Fruit fly (Drosophila melanogaster) whole organism, pupa: Measurements from ENCODE around the gene CG12535.

Experiments used
- CG10348 ChIP-seq: fragments of 200-800 bp; sonication (Bioruptor generic); IDR thresholded peaks from 2 replicates; pipeline ENCODE4 v1.3.6; 2022; ENCODE audit warnings: missing biosample characterization, missing genetic modification characterization
- CG12605 ChIP-seq: fragments of 200-800 bp; sonication (Bioruptor generic); IDR thresholded peaks from 2 replicates; pipeline ENCODE4 v1.3.6; 2022; ENCODE audit warnings: missing biosample characterization, missing genetic modification characterization
- CG13204 ChIP-seq: fragments of 200-800 bp; sonication (Bioruptor generic); optimal IDR thresholded peaks from 2 replicates; lab custom pipeline; 2018; ENCODE audit warnings: missing biosample characterization, mild to moderate bottlenecking, missing genetic modification characterization, moderate library complexity
- CG14655 ChIP-seq: fragments of 200-800 bp; sonication (Bioruptor generic); optimal IDR thresholded peaks from 3 replicates; lab custom pipeline; 2017; ENCODE audit warnings: mild to moderate bottlenecking, missing biosample characterization, missing genetic modification reagents, missing genetic modification characterization
- CG15710 ChIP-seq: fragments of 200-800 bp; sonication (Bioruptor generic); optimal IDR thresholded peaks from 2 replicates; lab custom pipeline; 2018; ENCODE audit warnings: missing biosample characterization, mild to moderate bottlenecking, missing genetic modification characterization, moderate library complexity
- CG17806 ChIP-seq: fragments of 200-800 bp; sonication (Bioruptor generic); optimal IDR thresholded peaks from 2 replicates; lab custom pipeline; 2018; ENCODE audit warnings: missing biosample characterization, mild to moderate bottlenecking, missing genetic modification characterization, moderate library complexity
- CG32121 ChIP-seq: fragments of 200-800 bp; sonication (Bioruptor generic); IDR thresholded peaks from 2 replicates; pipeline ENCODE4 v1.3.6; 2022; ENCODE audit warnings: missing biosample characterization, missing genetic modification characterization
- CG34367 ChIP-seq: fragments of 200-800 bp; sonication (Bioruptor generic); optimal IDR thresholded peaks from 2 replicates; lab custom pipeline; 2018; ENCODE audit warnings: missing biosample characterization, mild to moderate bottlenecking, missing genetic modification characterization
- CG4496 ChIP-seq: fragments of 200-800 bp; sonication (Bioruptor generic); IDR thresholded peaks from 3 replicates; pipeline ENCODE4 v1.3.6; 2022; ENCODE audit warnings: missing biosample characterization, missing genetic modification characterization
- CG8159 ChIP-seq: fragments of 200-800 bp; sonication (Bioruptor generic); optimal IDR thresholded peaks from 3 replicates; lab custom pipeline; 2018; ENCODE audit warnings: missing biosample characterization, mild to moderate bottlenecking, missing genetic modification characterization, moderate library complexity
- CG8301 ChIP-seq: fragments of 200-800 bp; sonication (Bioruptor generic); optimal IDR thresholded peaks from 2 replicates; lab custom pipeline; 2018; ENCODE audit warnings: missing biosample characterization, mild to moderate bottlenecking, missing genetic modification characterization
- CG9948 ChIP-seq: fragments of 200-800 bp; sonication (Bioruptor generic); optimal IDR thresholded peaks from 2 replicates; lab custom pipeline; 2018; ENCODE audit warnings: missing biosample characterization, mild to moderate bottlenecking, missing genetic modification characterization, moderate library complexity
- D1 ChIP-seq: fragments of 200-800 bp; sonication (Bioruptor generic); optimal IDR thresholded peaks from 2 replicates; lab custom pipeline; 2018; ENCODE audit warnings: missing biosample characterization, mild to moderate bottlenecking, missing genetic modification characterization, moderate library complexity
- EcR ChIP-seq: fragments of 200-800 bp; sonication (Bioruptor generic); optimal IDR thresholded peaks from 3 replicates; lab custom pipeline; 2019; ENCODE audit warnings: missing biosample characterization, missing genetic modification characterization, mild to moderate bottlenecking, moderate library complexity, missing genetic modification reagents
- Ets98B ChIP-seq: fragments of 200-800 bp; sonication (Bioruptor generic); IDR thresholded peaks from 2 replicates; pipeline ENCODE4 v1.3.6; 2022; ENCODE audit warnings: missing biosample characterization, missing genetic modification characterization
- Pif1A ChIP-seq: fragments of 200-800 bp; sonication (Bioruptor generic); optimal IDR thresholded peaks from 3 replicates; lab custom pipeline; 2016; ENCODE audit warnings: missing biosample characterization, missing genetic modification characterization
- Pif1B ChIP-seq: fragments of 200-800 bp; sonication (Bioruptor generic); optimal IDR thresholded peaks from 3 replicates; lab custom pipeline; 2016; ENCODE audit warnings: missing biosample characterization, missing genetic modification characterization
- Snoo ChIP-seq: fragments of 200-800 bp; sonication (Bioruptor generic); optimal IDR thresholded peaks from 3 replicates; lab custom pipeline; 2017; ENCODE audit warnings: missing biosample characterization, mild to moderate bottlenecking, missing genetic modification characterization, inconsistent platforms
- fd96Ca ChIP-seq: fragments of 200-800 bp; sonication (Bioruptor generic); IDR thresholded peaks from 3 replicates; pipeline ENCODE4 v1.3.6; 2022; ENCODE audit warnings: missing biosample characterization, missing genetic modification characterization
- gl ChIP-seq: fragments of 200-800 bp; sonication (Bioruptor generic); optimal IDR thresholded peaks from 2 replicates; lab custom pipeline; 2018; ENCODE audit warnings: missing biosample characterization, mild to moderate bottlenecking, missing genetic modification characterization
- rn ChIP-seq: fragments of 200-800 bp; sonication (Bioruptor generic); IDR thresholded peaks from 2 replicates; pipeline ENCODE4 v1.3.6; 2022; ENCODE audit warnings: missing biosample characterization, missing genetic modification characterization

Gene CG12535

dm6 chrX:3350982-3351381 lies 97.8 kb downstream of the CG12535 start:
- TF ChIP-seq CG15710 (no peak), CG4496 (GFP tag; lab: Robert Waterston, UW) (peak; percentile 31; the same call in 1 of the 3 replicates), CG8159 (tag; lab: Kevin White, UChicago) (peak; percentile 22), Ets98B (GFP tag; lab: Robert Waterston, UW) (no peak), CG9948 (tag; lab: Kevin White, UChicago) (peak; percentile 23)

- TF ChIP-seq CG4496 (GFP tag; lab: Robert Waterston, UW) (no peak), CG14655 (GFP tag; lab: Kevin White, UChicago) (no peak), Pif1A (no peak), CG34367 (no peak), CG8159 (tag; lab: Kevin White, UChicago) (no peak), CG13204 (GFP tag; lab: Kevin White, UChicago) (no peak), rn (GFP tag; lab: Robert Waterston, UW) (no peak), CG10348 (GFP tag; lab: Robert Waterston, UW) (no peak), Snoo (tag; lab: Kevin White, UChicago) (no peak), CG15710 (no peak), gl (no peak), CG12605 (GFP tag; lab: Robert Waterston, UW) (no peak), CG32121 (GFP tag; lab: Robert Waterston, UW) (no peak), CG8301 (tag; lab: Kevin White, UChicago) (no peak), Ets98B (GFP tag; lab: Robert Waterston, UW) (no peak), D1 (tag; lab: Kevin White, UChicago) (no peak), Pif1B (GFP tag; lab: Kevin White, UChicago) (no peak), CG9948 (tag; lab: Kevin White, UChicago) (no peak), EcR (GFP tag; lab: Kevin White, UChicago) (no peak), fd96Ca (GFP tag; lab: Robert Waterston, UW) (no peak)
These were observed 99.0 kb downstream of the CG12535 start for dm6 chrX:3349598-3350237.

- TF ChIP-seq Pif1A: peak; percentile 74
- no peak for TF ChIP-seq EcR (GFP tag; lab: Kevin White, UChicago)
- TF ChIP-seq Pif1B (GFP tag; lab: Kevin White, UChicago): peak; percentile 60
- TF ChIP-seq D1 (tag; lab: Kevin White, UChicago): no peak
- TF ChIP-seq CG4496 (GFP tag; lab: Robert Waterston, UW): peak; percentile 75; the same call in 1 of the 3 replicates
- peak; percentile 62 for TF ChIP-seq CG13204 (GFP tag; lab: Kevin White, UChicago)
- TF ChIP-seq CG14655 (GFP tag; lab: Kevin White, UChicago): peak; percentile 74
- TF ChIP-seq gl: peak; percentile 66
- TF ChIP-seq CG12605 (GFP tag; lab: Robert Waterston, UW): peak; percentile 77
- no peak for TF ChIP-seq fd96Ca (GFP tag; lab: Robert Waterston, UW)
- peak; percentile 60 for TF ChIP-seq CG15710
- TF ChIP-seq Snoo (tag; lab: Kevin White, UChicago): peak; percentile 80
- peak; percentile 65 for TF ChIP-seq CG8159 (tag; lab: Kevin White, UChicago)
- peak; percentile 51 for TF ChIP-seq CG34367
- TF ChIP-seq Ets98B (GFP tag; lab: Robert Waterston, UW): peak; percentile 14; the same call in 1 of the 2 replicates
- TF ChIP-seq CG32121 (GFP tag; lab: Robert Waterston, UW): no peak
- TF ChIP-seq CG9948 (tag; lab: Kevin White, UChicago): peak; percentile 53
- no peak for TF ChIP-seq CG10348 (GFP tag; lab: Robert Waterston, UW)
- TF ChIP-seq rn (GFP tag; lab: Robert Waterston, UW): no peak
- TF ChIP-seq CG17806 (tag; lab: Kevin White, UChicago): peak; percentile 47
- TF ChIP-seq CG8301 (tag; lab: Kevin White, UChicago): peak; percentile 46
These were observed 102.1 kb downstream of the CG12535 start for dm6 chrX:3346643-3347109.

- TF ChIP-seq CG34367 (no peak), CG15710 (no peak), CG8159 (tag; lab: Kevin White, UChicago) (no peak), gl (no peak), Snoo (tag; lab: Kevin White, UChicago) (no peak), Pif1A (no peak), CG32121 (GFP tag; lab: Robert Waterston, UW) (no peak), Pif1B (GFP tag; lab: Kevin White, UChicago) (no peak)
These were observed 104.1 kb downstream of the CG12535 start for dm6 chrX:3344439-3345308.

- TF ChIP-seq D1 (tag; lab: Kevin White, UChicago) (peak; percentile 64), CG4496 (GFP tag; lab: Robert Waterston, UW) (no peak)
- TF ChIP-seq, all 21 proteins: peak for 1
These were observed 105.1 kb downstream of the CG12535 start for dm6 chrX:3343680-3344079.
